Worm (Caenorhabditis elegans) whole organism, L4 larva: Measurements from ENCODE around the gene lgc-57.

ENCODE experiments used
- F10B5.3 ChIP-seq: sonication (generic microtip); optimal IDR thresholded peaks from 2 replicates; lab custom pipeline; 2016; ENCODE audit warnings: mild to moderate bottlenecking, missing genetic modification characterization, missing compliant biosample characterization
- Y48G9A.11 ChIP-seq: fragments of 200-800 bp; sonication (Bioruptor generic); IDR thresholded peaks from 2 replicates; pipeline ENCODE4 v1.3.6; 2022; ENCODE audit warnings: missing genetic modification reagents, missing genetic modification characterization, missing compliant biosample characterization
- Y5F2A.4 ChIP-seq: fragments of 200-800 bp; sonication (Bioruptor generic); optimal IDR thresholded peaks from 2 replicates; lab custom pipeline; 2018; ENCODE audit warnings: mild to moderate bottlenecking, missing genetic modification characterization, missing compliant biosample characterization
- aha-1 ChIP-seq: fragments of 150-350 bp; peaks from one replicate; lab custom pipeline; 2014; ENCODE audit warnings: missing biosample characterization, missing genetic modification characterization
- ama-1 ChIP-seq: fragments of 150-350 bp; optimal IDR thresholded peaks from 2 replicates; lab custom pipeline; 2014; ENCODE audit warnings: inconsistent platforms, mixed read lengths
- arid-1 ChIP-seq: fragments of 200-800 bp; sonication (Bioruptor generic); conservative IDR thresholded peaks from 2 replicates; pipeline ENCODE4 v1.3.6; 2022; ENCODE audit warnings: missing genetic modification reagents, missing genetic modification characterization, missing compliant biosample characterization
- ceh-20 ChIP-seq: fragments of 200-800 bp; sonication (Bioruptor generic); IDR thresholded peaks from 2 replicates; pipeline ENCODE4 v1.3.6; 2022; ENCODE audit warnings: missing genetic modification reagents, missing genetic modification characterization, missing compliant biosample characterization
- ceh-28 ChIP-seq: fragments of 150-350 bp; optimal IDR thresholded peaks from 2 replicates; lab custom pipeline; 2014; ENCODE audit warnings: missing biosample characterization, missing genetic modification reagents, missing genetic modification characterization
- ceh-44 ChIP-seq: fragments of 200-800 bp; sonication (Bioruptor generic); IDR thresholded peaks from 2 replicates; pipeline ENCODE4 v1.3.6; 2022; ENCODE audit warnings: missing genetic modification reagents, missing genetic modification characterization, missing compliant biosample characterization
- ceh-62 ChIP-seq: sonication (generic microtip); optimal IDR thresholded peaks from 2 replicates; lab custom pipeline; 2017; ENCODE audit warnings: missing biosample characterization, missing genetic modification characterization
- daf-12 ChIP-seq: fragments of 150-350 bp; optimal IDR thresholded peaks from 2 replicates; lab custom pipeline; 2014; ENCODE audit warnings: missing biosample characterization, missing genetic modification reagents, missing genetic modification characterization
- daf-8 ChIP-seq: fragments of 200-800 bp; sonication (Bioruptor generic); IDR thresholded peaks from 2 replicates; pipeline ENCODE4 v1.3.6; 2022; ENCODE audit warnings: missing genetic modification characterization, missing compliant biosample characterization
- dmd-6 ChIP-seq: fragments of 200-800 bp; sonication (Bioruptor generic); IDR thresholded peaks from 2 replicates; pipeline ENCODE4 v1.3.6; 2022; ENCODE audit warnings: missing genetic modification reagents, missing genetic modification characterization, missing compliant biosample characterization
- dmd-9 ChIP-seq: fragments of 200-800 bp; sonication (Bioruptor generic); IDR thresholded peaks from 2 replicates; pipeline ENCODE4 v1.3.6; 2022; ENCODE audit warnings: missing genetic modification reagents, missing genetic modification characterization, missing compliant biosample characterization
- dpl-1 ChIP-seq: fragments of 150-350 bp; optimal IDR thresholded peaks from 2 replicates; lab custom pipeline; 2014; ENCODE audit warnings: missing biosample characterization, missing genetic modification reagents, missing genetic modification characterization
- duxl-1 ChIP-seq: sonication (generic microtip); optimal IDR thresholded peaks from 2 replicates; lab custom pipeline; 2016; ENCODE audit warnings: mild to moderate bottlenecking, missing genetic modification characterization, moderate library complexity, missing compliant biosample characterization; ENCODE audit not compliant: poor library complexity
- dve-1 ChIP-seq: sonication (generic microtip); optimal IDR thresholded peaks from 2 replicates; lab custom pipeline; 2017; ENCODE audit warnings: antibody characterized with exemption, mild to moderate bottlenecking, missing genetic modification characterization, missing compliant biosample characterization; ENCODE audit not compliant: insufficient read depth
- egl-43 ChIP-seq: fragments of 200-800 bp; sonication (Bioruptor generic); IDR thresholded peaks from 2 replicates; pipeline ENCODE4 v1.3.6; 2022; ENCODE audit warnings: missing genetic modification reagents, missing genetic modification characterization, missing compliant biosample characterization
- fkh-10 ChIP-seq: fragments of 150-350 bp; optimal IDR thresholded peaks from 2 replicates; lab custom pipeline; 2014; ENCODE audit warnings: missing biosample characterization, missing genetic modification reagents, missing genetic modification characterization
- hif-1 ChIP-seq, 2 experiments: sonication (generic microtip); optimal IDR thresholded peaks; 2 replicates each; lab custom pipeline; 2016 to 2017; ENCODE audit warnings: missing compliant biosample characterization in 2 of 2, missing genetic modification characterization in 2 of 2, missing genetic modification reagents in 2 of 2, missing genotype in 2 of 2, mild to moderate bottlenecking in 1 of 2
- hmg-1.1 ChIP-seq: fragments of 200-800 bp; sonication (Bioruptor generic); IDR thresholded peaks from 2 replicates; pipeline ENCODE4 v1.3.6; 2022; ENCODE audit warnings: missing genetic modification reagents, missing genetic modification characterization, missing compliant biosample characterization
- lim-7 ChIP-seq: fragments of 200-800 bp; sonication (Bioruptor generic); IDR thresholded peaks from 2 replicates; pipeline ENCODE4 v1.3.6; 2022; ENCODE audit warnings: missing genetic modification characterization, missing compliant biosample characterization
- lin-29 ChIP-seq: fragments of 200-800 bp; sonication (Bioruptor generic); IDR thresholded peaks from 2 replicates; pipeline ENCODE4 v1.3.6; 2022; ENCODE audit warnings: missing genetic modification reagents, missing genetic modification characterization, missing compliant biosample characterization
- lin-38 ChIP-seq: fragments of 200-800 bp; sonication (Bioruptor generic); IDR thresholded peaks from 2 replicates; pipeline ENCODE4 v1.3.6; 2022; ENCODE audit warnings: missing genetic modification reagents, missing genetic modification characterization, missing compliant biosample characterization
- madf-5 ChIP-seq, 2 experiments: fragments of 200-800 bp; sonication (Bioruptor generic); IDR thresholded peaks; 2 replicates each; pipeline ENCODE4 v1.3.6; 2022; ENCODE audit warnings: missing compliant biosample characterization in 2 of 2, missing genetic modification characterization in 2 of 2
- madf-9 ChIP-seq: fragments of 200-800 bp; sonication (Bioruptor generic); conservative IDR thresholded peaks from 2 replicates; pipeline ENCODE4 v1.3.6; 2022; ENCODE audit warnings: missing genetic modification reagents, missing genetic modification characterization, missing compliant biosample characterization
- mep-1 ChIP-seq: fragments of 150-350 bp; sonication (generic microtip); optimal IDR thresholded peaks from 3 replicates; lab custom pipeline; 2014; ENCODE audit warnings: missing biosample characterization, missing genetic modification characterization
- mxl-3 ChIP-seq: fragments of 200-800 bp; sonication (Bioruptor generic); optimal IDR thresholded peaks from 2 replicates; lab custom pipeline; 2018; ENCODE audit warnings: mild to moderate bottlenecking, missing genetic modification characterization, missing compliant biosample characterization
- nhr-10 ChIP-seq: fragments of 150-350 bp; optimal IDR thresholded peaks from 2 replicates; lab custom pipeline; 2014; ENCODE audit warnings: missing biosample characterization, missing genetic modification characterization
- nhr-102 ChIP-seq: sonication (generic microtip); optimal IDR thresholded peaks from 2 replicates; lab custom pipeline; 2016; ENCODE audit warnings: mild to moderate bottlenecking, missing genetic modification characterization, moderate library complexity, missing compliant biosample characterization
- nhr-111 ChIP-seq: fragments of 200-800 bp; sonication (Bioruptor generic); optimal IDR thresholded peaks from 2 replicates; lab custom pipeline; 2018; ENCODE audit warnings: mild to moderate bottlenecking, missing genetic modification characterization, missing compliant biosample characterization
- nhr-237 ChIP-seq: sonication (generic microtip); optimal IDR thresholded peaks from 2 replicates; lab custom pipeline; 2017; ENCODE audit warnings: missing biosample characterization, missing genetic modification characterization
- nhr-25 ChIP-seq: sonication (generic microtip); optimal IDR thresholded peaks from 2 replicates; lab custom pipeline; 2017; ENCODE audit warnings: missing genetic modification characterization, mild to moderate bottlenecking, missing compliant biosample characterization, antibody characterized with exemption, moderate library complexity, borderline replicate concordance; ENCODE audit not compliant: insufficient read depth
- nhr-41 ChIP-seq: fragments of 200-800 bp; sonication (Bioruptor generic); IDR thresholded peaks from 2 replicates; pipeline ENCODE4 v1.3.6; 2022; ENCODE audit warnings: missing genetic modification reagents, missing genetic modification characterization, missing compliant biosample characterization
- nhr-42 ChIP-seq: fragments of 200-800 bp; sonication (Bioruptor generic); IDR thresholded peaks from 2 replicates; pipeline ENCODE4 v1.3.6; 2022; ENCODE audit warnings: missing genetic modification characterization, missing compliant biosample characterization
- nhr-48 ChIP-seq: sonication (generic microtip); optimal IDR thresholded peaks from 2 replicates; lab custom pipeline; 2016; ENCODE audit warnings: mild to moderate bottlenecking, missing genetic modification characterization, missing compliant biosample characterization
- nhr-6 ChIP-seq: fragments of 150-350 bp; optimal IDR thresholded peaks from 2 replicates; lab custom pipeline; 2014; ENCODE audit warnings: missing biosample characterization, missing genetic modification characterization
- nhr-76 ChIP-seq: fragments of 150-350 bp; optimal IDR thresholded peaks from 2 replicates; lab custom pipeline; 2014; ENCODE audit warnings: missing biosample characterization, missing genetic modification characterization
- pha-4 ChIP-seq, 2 experiments: fragments of 150-350 bp in 1 of 2; fragments of 200-800 bp in 1 of 2; sonication (Bioruptor generic) in 1 of 2; IDR thresholded peaks in 1 of 2; optimal IDR thresholded peaks in 1 of 2; 2 replicates each; pipeline versions ENCODE4 v1.3.6 to Lab custom; 2014 to 2022; ENCODE audit warnings: missing genetic modification characterization in 2 of 2, missing genetic modification reagents in 2 of 2, missing biosample characterization in 1 of 2, missing compliant biosample characterization in 1 of 2
- php-3 ChIP-seq: fragments of 200-800 bp; sonication (Bioruptor generic); IDR thresholded peaks from 2 replicates; pipeline ENCODE4 v1.3.6; 2022; ENCODE audit warnings: missing genetic modification reagents, missing genetic modification characterization, missing compliant biosample characterization
- saeg-2 ChIP-seq: fragments of 200-800 bp; sonication (Bioruptor generic); IDR thresholded peaks from 2 replicates; pipeline ENCODE4 v1.3.6; 2022; ENCODE audit warnings: missing genetic modification reagents, missing genetic modification characterization, missing compliant biosample characterization
- set-16 ChIP-seq: fragments of 200-800 bp; sonication (Bioruptor generic); IDR thresholded peaks from 2 replicates; pipeline ENCODE4 v1.3.6; 2022; ENCODE audit warnings: missing genetic modification reagents, missing genetic modification characterization, missing compliant biosample characterization
- spr-1 ChIP-seq: sonication (generic microtip); optimal IDR thresholded peaks from 2 replicates; lab custom pipeline; 2016; ENCODE audit warnings: mild to moderate bottlenecking, missing genetic modification characterization, missing compliant biosample characterization
- spr-3 ChIP-seq: fragments of 200-800 bp; sonication (Bioruptor generic); optimal IDR thresholded peaks from 2 replicates; lab custom pipeline; 2018; ENCODE audit warnings: mild to moderate bottlenecking, missing genetic modification characterization, missing compliant biosample characterization
- tag-97 ChIP-seq: fragments of 200-800 bp; sonication (Bioruptor generic); IDR thresholded peaks from 2 replicates; pipeline ENCODE4 v1.3.6; 2022; ENCODE audit warnings: missing genetic modification characterization, missing compliant biosample characterization
- tra-1 ChIP-seq: fragments of 200-800 bp; sonication (Bioruptor generic); IDR thresholded peaks from 2 replicates; pipeline ENCODE4 v1.3.6; 2022; ENCODE audit warnings: missing genetic modification reagents, missing genetic modification characterization, missing compliant biosample characterization
- unc-39 ChIP-seq: sonication (generic microtip); optimal IDR thresholded peaks from 2 replicates; lab custom pipeline; 2017; ENCODE audit warnings: missing biosample characterization, missing genetic modification characterization
- vab-7 ChIP-seq: fragments of 200-800 bp; sonication (Bioruptor generic); IDR thresholded peaks from 2 replicates; pipeline ENCODE4 v1.3.6; 2022; ENCODE audit warnings: missing genetic modification reagents, missing genetic modification characterization, missing compliant biosample characterization
- zip-2 ChIP-seq: fragments of 150-350 bp; optimal IDR thresholded peaks from 2 replicates; lab custom pipeline; 2014; ENCODE audit warnings: missing biosample characterization, missing genetic modification characterization
- ztf-11 ChIP-seq: fragments of 150-350 bp; optimal IDR thresholded peaks from 2 replicates; lab custom pipeline; 2014; ENCODE audit warnings: missing biosample characterization, missing genetic modification characterization

The lgc-57 gene

ce11 chrII:10707439-10708096 lies 12.8 kb downstream of the lgc-57 start:
- no peak for TF ChIP-seq lim-7
- no peak for TF ChIP-seq zip-2 (tag; lab: Kevin White, UChicago)
- TF ChIP-seq nhr-25: no peak
- no peak for TF ChIP-seq unc-39
- no peak for TF ChIP-seq nhr-102
- TF ChIP-seq dmd-6 (GFP tag; lab: Robert Waterston, UW): no peak
- TF ChIP-seq aha-1 (tag; lab: Kevin White, UChicago): no peak
- TF ChIP-seq daf-8 (GFP tag; lab: Robert Waterston, UW): 0 out of 2 replicates have a peak, but pooled peaks have one; percentile 30
- TF ChIP-seq ceh-28 (tag; lab: Kevin White, UChicago): no peak
- no peak for TF ChIP-seq mep-1 (tag; lab: Kevin White, UChicago)
- no peak for TF ChIP-seq nhr-237 (tag; lab: Kevin White, UChicago)
- no peak for TF ChIP-seq fkh-10 (GFP tag; lab: Kevin White, UChicago)
- no peak for TF ChIP-seq dpl-1 (GFP tag; lab: Kevin White, UChicago)
- TF ChIP-seq nhr-41 (GFP tag; lab: Robert Waterston, UW): no peak
- no peak for TF ChIP-seq nhr-48 (tag; lab: Kevin White, UChicago)
- TF ChIP-seq ceh-62 (tag; lab: Kevin White, UChicago): no peak
- no peak for TF ChIP-seq arid-1 (GFP tag; lab: Robert Waterston, UW)
- TF ChIP-seq hif-1 (tag; optimal IDR thresholded peaks at IDR 0.05; lab: Kevin White, UChicago): no peak
- no peak for TF ChIP-seq ceh-20 (GFP tag; lab: Robert Waterston, UW)
- no peak for TF ChIP-seq nhr-42 (GFP tag; lab: Robert Waterston, UW)
- TF ChIP-seq tag-97: no peak
- no peak for TF ChIP-seq nhr-6 (tag; lab: Kevin White, UChicago)
- TF ChIP-seq lin-29: no peak
- no peak for TF ChIP-seq duxl-1 (tag; lab: Kevin White, UChicago)
- TF ChIP-seq ztf-11 (tag; lab: Kevin White, UChicago): no peak
- no peak for TF ChIP-seq ama-1 (lab: Kevin White, UChicago)
- TF ChIP-seq tra-1: 0 out of 2 replicates have a peak, but pooled peaks have one; percentile 5
- no peak for TF ChIP-seq mxl-3 (GFP tag; lab: Kevin White, UChicago)
- no peak for TF ChIP-seq dve-1 (tag; lab: Kevin White, UChicago)
- TF ChIP-seq ceh-44 (GFP tag; lab: Robert Waterston, UW): no peak
- TF ChIP-seq nhr-10 (tag; lab: Kevin White, UChicago): no peak
- TF ChIP-seq madf-5 (GFP tag; IDR thresholded peaks at IDR 0.05; lab: Robert Waterston, UW): 0 out of 4 replicates have a peak, but pooled peaks of 1 of the 2 experiments have one; percentile 73
- no peak for TF ChIP-seq dmd-9 (GFP tag; lab: Robert Waterston, UW)
- no peak for TF ChIP-seq nhr-111 (GFP tag; lab: Kevin White, UChicago)
- no peak for TF ChIP-seq F10B5.3 (tag; lab: Kevin White, UChicago)
- TF ChIP-seq egl-43: peak; percentile 14; the same call in 1 of the 2 replicates
- TF ChIP-seq php-3: no peak
- no peak for TF ChIP-seq vab-7 (GFP tag; lab: Robert Waterston, UW)
- peak; percentile 5; the same call in 1 of the 2 replicates for TF ChIP-seq madf-9 (GFP tag; lab: Robert Waterston, UW)
- TF ChIP-seq lin-38 (GFP tag; lab: Robert Waterston, UW): no peak
- no peak for TF ChIP-seq Y48G9A.11 (GFP tag; lab: Robert Waterston, UW)
- no peak for TF ChIP-seq hmg-1.1 (GFP tag; lab: Robert Waterston, UW)
- no peak for TF ChIP-seq saeg-2 (GFP tag; lab: Robert Waterston, UW)
- TF ChIP-seq spr-3 (GFP tag; lab: Kevin White, UChicago): peak; percentile 31
- peak; percentile 99 for TF ChIP-seq set-16 (GFP tag; lab: Robert Waterston, UW)
- TF ChIP-seq daf-12 (tag; lab: Kevin White, UChicago): no peak
- no peak for TF ChIP-seq nhr-76 (tag; lab: Kevin White, UChicago)
- no peak for TF ChIP-seq Y5F2A.4 (GFP tag; lab: Kevin White, UChicago)
- no peak for TF ChIP-seq spr-1 (tag; lab: Kevin White, UChicago)
- no peak for TF ChIP-seq pha-4 (GFP tag; IDR thresholded peaks at IDR 0.05; lab: Robert Waterston, UW)
- TF ChIP-seq pha-4 (tag; optimal IDR thresholded peaks at IDR 0.05; lab: Kevin White, UChicago): no peak
